Fruit fly (Drosophila melanogaster): ENCODE results near the gene Idgf3.

Idgf3 gene

DNA sequence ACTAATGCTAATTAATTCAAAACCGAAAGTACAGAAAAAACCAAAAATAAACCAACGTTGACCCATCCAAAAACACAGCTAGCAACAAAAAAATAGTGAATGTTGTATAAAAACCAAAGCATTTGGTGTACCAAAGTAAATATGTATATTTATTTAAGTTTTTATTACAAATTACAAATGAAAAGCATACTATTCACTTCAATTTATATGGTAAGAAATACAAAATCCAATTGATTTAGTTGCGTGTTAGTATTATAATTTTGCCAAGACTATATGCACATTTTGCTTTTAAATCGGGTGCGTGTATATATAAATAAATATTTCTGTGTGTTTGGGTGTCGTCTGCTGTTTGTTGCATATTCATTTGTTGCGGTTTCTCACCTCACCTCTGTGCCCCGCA lies 46.5 kb downstream of the Idgf3 start (continued):
- TF ChIP-seq CG4318 (GFP tag; optimal IDR thresholded peaks at IDR 0.05) (no peak), CG6854 (GFP tag; optimal IDR thresholded peaks at IDR 0.05) (no peak), CG11294 (GFP tag; IDR thresholded peaks at IDR 0.05) (no peak), CG6808 (GFP tag; optimal IDR thresholded peaks at IDR 0.05) (no peak), Sox15 (GFP tag; optimal IDR thresholded peaks at IDR 0.05) (no peak), CG10669 (GFP tag; optimal IDR thresholded peaks at IDR 0.05) (no peak), CG11902 (GFP tag; optimal IDR thresholded peaks at IDR 0.05) (no peak), achi (GFP tag; optimal IDR thresholded peaks at IDR 0.05) (peak; percentile 8), Eip75B (GFP tag; optimal IDR thresholded peaks at IDR 0.05) (no peak), dac (GFP tag; optimal IDR thresholded peaks at IDR 0.05) (no peak), CG31627 (GFP tag; optimal IDR thresholded peaks at IDR 0.05) (no peak), Gug (GFP tag; IDR thresholded peaks at IDR 0.05) (no peak), net (GFP tag; optimal IDR thresholded peaks at IDR 0.05) (no peak), Blimp-1 (GFP tag; optimal IDR thresholded peaks at IDR 0.05) (no peak), fd85E (GFP tag; optimal IDR thresholded peaks at IDR 0.05) (no peak), dsx (GFP tag; optimal IDR thresholded peaks at IDR 0.05; ENCODE audit: poor library complexity, severe bottlenecking) (no peak), Smox (GFP tag; optimal IDR thresholded peaks at IDR 0.05) (no peak), vri (GFP tag; optimal IDR thresholded peaks at IDR 0.05) (no peak), Ets21C (GFP tag; optimal IDR thresholded peaks at IDR 0.05) (no peak), OdsH (GFP tag; optimal IDR thresholded peaks at IDR 0.05) (no peak), svp (GFP tag) (no peak)

DNA sequence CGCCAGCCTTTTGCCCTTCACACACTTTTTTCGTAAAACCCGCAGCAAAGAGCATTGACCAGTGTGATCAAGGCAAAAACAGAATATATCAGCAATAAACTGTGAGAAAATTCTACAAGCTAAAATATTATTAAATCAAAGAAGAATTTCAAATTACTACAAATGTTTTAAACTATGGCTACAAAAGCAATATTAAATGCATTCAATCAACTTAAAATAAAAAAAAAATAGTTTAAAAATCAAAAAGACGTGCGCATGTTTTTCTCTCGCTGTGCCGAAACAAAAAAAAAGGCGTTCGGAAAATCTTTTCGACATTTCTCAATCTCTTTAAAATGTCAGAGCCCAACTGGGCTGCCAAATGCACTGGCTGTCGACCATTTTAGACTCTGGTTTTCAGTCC lies 47.4 kb downstream of the Idgf3 start:
- no peak for TF ChIP-seq dac (GFP tag; optimal IDR thresholded peaks at IDR 0.05)
- TF ChIP-seq CG11902 (GFP tag; optimal IDR thresholded peaks at IDR 0.05), result no peak
- peak; percentile 43 for TF ChIP-seq acj6 (GFP tag; optimal IDR thresholded peaks at IDR 0.05)
- TF ChIP-seq CG9139 (GFP tag; optimal IDR thresholded peaks at IDR 0.05), result no peak
- TF ChIP-seq lz (GFP tag; optimal IDR thresholded peaks at IDR 0.05), result peak; percentile 57
- peak in 1 of 2 experiments; percentile 41 for TF ChIP-seq salr (GFP tag; optimal IDR thresholded peaks at IDR 0.05)
- TF ChIP-seq Ets21C (GFP tag; optimal IDR thresholded peaks at IDR 0.05), result peak; percentile 40
- TF ChIP-seq CG10669 (GFP tag; optimal IDR thresholded peaks at IDR 0.05), result no peak
- TF ChIP-seq ss (GFP tag; optimal IDR thresholded peaks at IDR 0.05), result no peak
- TF ChIP-seq Lpt (GFP tag; optimal IDR thresholded peaks at IDR 0.05), result peak; percentile 58
- peak; percentile 29 for TF ChIP-seq net (GFP tag; optimal IDR thresholded peaks at IDR 0.05)
- peak; percentile 72 for TF ChIP-seq CG15336 (GFP tag; IDR thresholded peaks at IDR 0.05)
- peak; percentile 67 for TF ChIP-seq svp (GFP tag)
- peak; percentile 48 for TF ChIP-seq Sox102F (GFP tag; optimal IDR thresholded peaks at IDR 0.05)
- peak; percentile 49 for TF ChIP-seq Gug (GFP tag; IDR thresholded peaks at IDR 0.05)
- TF ChIP-seq Met (GFP tag; optimal IDR thresholded peaks at IDR 0.05), result peak; percentile 43
- peak; percentile 53 for TF ChIP-seq CG6792 (GFP tag; optimal IDR thresholded peaks at IDR 0.05)
- peak; percentile 14 for TF ChIP-seq CG7368 (GFP tag; optimal IDR thresholded peaks at IDR 0.05)
- TF ChIP-seq CG8319 (GFP tag; optimal IDR thresholded peaks at IDR 0.05), result no peak
- peak; percentile 8 for TF ChIP-seq Sox15 (GFP tag; optimal IDR thresholded peaks at IDR 0.05)
- TF ChIP-seq CG32006 (GFP tag; optimal IDR thresholded peaks at IDR 0.05), result peak; percentile 65
- TF ChIP-seq CG3032 (tag; optimal IDR thresholded peaks at IDR 0.05), result no peak
- TF ChIP-seq Smox (GFP tag; optimal IDR thresholded peaks at IDR 0.05), result peak; percentile 53
- no peak for TF ChIP-seq dsx (GFP tag; optimal IDR thresholded peaks at IDR 0.05; ENCODE audit: poor library complexity, severe bottlenecking)
- no peak for TF ChIP-seq CG6854 (GFP tag; optimal IDR thresholded peaks at IDR 0.05)
- TF ChIP-seq achi (GFP tag; optimal IDR thresholded peaks at IDR 0.05), result peak; percentile 64
- TF ChIP-seq CG16779 (tag; optimal IDR thresholded peaks at IDR 0.05), result no peak
- peak; percentile 52 for TF ChIP-seq CG10631 (GFP tag; optimal IDR thresholded peaks at IDR 0.05)
- peak; percentile 40 for TF ChIP-seq OdsH (GFP tag; optimal IDR thresholded peaks at IDR 0.05)
- no peak for TF ChIP-seq spab (GFP tag; optimal IDR thresholded peaks at IDR 0.05)
- peak; percentile 32 for TF ChIP-seq Eip75B (GFP tag; optimal IDR thresholded peaks at IDR 0.05)
- peak; percentile 28 for TF ChIP-seq CG8632 (GFP tag; optimal IDR thresholded peaks at IDR 0.05)
- TF ChIP-seq Blimp-1 (GFP tag; optimal IDR thresholded peaks at IDR 0.05), result no peak
- TF ChIP-seq CG1621 (tag; optimal IDR thresholded peaks at IDR 0.05), result no peak
- peak; percentile 77 for TF ChIP-seq eg (GFP tag; IDR thresholded peaks at IDR 0.05)
- peak; percentile 46 for TF ChIP-seq Sox14 (GFP tag; optimal IDR thresholded peaks at IDR 0.05)
- TF ChIP-seq vri (GFP tag; optimal IDR thresholded peaks at IDR 0.05), result no peak
- no peak for TF ChIP-seq CG34406 (GFP tag; optimal IDR thresholded peaks at IDR 0.05)
- peak; percentile 70 for TF ChIP-seq pdm3 (GFP tag; optimal IDR thresholded peaks at IDR 0.05)
- peak; percentile 25; the same call in 1 of the 3 replicates for TF ChIP-seq CG6163 (GFP tag; IDR thresholded peaks at IDR 0.05)
- TF ChIP-seq CG6276 (GFP tag; optimal IDR thresholded peaks at IDR 0.05), result no peak
- TF ChIP-seq CG11762 (GFP tag; optimal IDR thresholded peaks at IDR 0.05; ENCODE audit: insufficient read depth), result peak; percentile 6
- TF ChIP-seq cyc (GFP tag; optimal IDR thresholded peaks at IDR 0.05), result peak; percentile 54

Data from whole organism, prepupa.